Worm (Caenorhabditis elegans) whole organism, young adult: Measurements from ENCODE around the gene sfrp-1.

Source experiments
- D2030.7 ChIP-seq: fragments of 200-800 bp; sonication (Bioruptor generic); IDR thresholded peaks from 2 replicates; pipeline ENCODE4 v1.3.6; 2022; ENCODE audit warnings: missing genetic modification reagents, missing genetic modification characterization, missing compliant biosample characterization
- T26A5.8 ChIP-seq: sonication (generic microtip); optimal IDR thresholded peaks from 2 replicates; lab custom pipeline; 2016; ENCODE audit warnings: missing genetic modification characterization, missing compliant biosample characterization
- die-1 ChIP-seq: sonication (generic microtip); optimal IDR thresholded peaks from 2 replicates; lab custom pipeline; 2016; ENCODE audit warnings: missing genotype, mild to moderate bottlenecking, missing genetic modification characterization, missing compliant biosample characterization
- lin-35 ChIP-seq, 3 experiments: fragments of 150-350 bp in 2 of 3; sonication (generic microtip) in 1 of 3; optimal IDR thresholded peaks; 2 replicates each; lab custom pipeline; 2014 to 2018; ENCODE audit warnings: missing biosample characterization in 3 of 3, missing genetic modification characterization in 3 of 3, missing genetic modification reagents in 3 of 3
- nfya-1 ChIP-seq: sonication (generic microtip); optimal IDR thresholded peaks from 2 replicates; lab custom pipeline; 2017; ENCODE audit warnings: antibody characterized with exemption, missing compliant biosample characterization, missing genetic modification characterization, borderline replicate concordance; ENCODE audit not compliant: insufficient read depth
- pbrm-1 ChIP-seq: fragments of 200-800 bp; sonication (Bioruptor generic); IDR thresholded peaks from 2 replicates; pipeline ENCODE4 v1.3.6; 2022; ENCODE audit warnings: missing genetic modification reagents, missing genetic modification characterization, missing compliant biosample characterization
- pha-4 ChIP-seq: fragments of 150-350 bp; sonication (generic microtip); optimal IDR thresholded peaks from 2 replicates; lab custom pipeline; 2014; ENCODE audit warnings: missing biosample characterization, missing genetic modification reagents, missing genetic modification characterization
- xnd-1 ChIP-seq: sonication (generic microtip); optimal IDR thresholded peaks from 2 replicates; lab custom pipeline; 2016; ENCODE audit warnings: missing genotype, missing genetic modification reagents, missing genetic modification characterization, missing compliant biosample characterization

- no peak for TF ChIP-seq pbrm-1 (GFP tag; lab: Robert Waterston, UW)
- no peak for TF ChIP-seq T26A5.8
- no peak for TF ChIP-seq nfya-1
- TF ChIP-seq xnd-1, result no peak
- no peak for TF ChIP-seq D2030.7
- TF ChIP-seq die-1 (tag; lab: Kevin White, UChicago), result no peak
- TF ChIP-seq pha-4 (tag; lab: Kevin White, UChicago), result no peak
- no peak for TF ChIP-seq lin-35 (GFP tag; optimal IDR thresholded peaks at IDR 0.05; lab: Kevin White, UChicago)
Observed at ce11 chrIV:6366032-6366431, 36.2 kb downstream of the sfrp-1 start.
